Worm (Caenorhabditis elegans) whole organism, early embryonic: ENCODE measurements around the gene AH9.6.

Experiments used
- B0310.2 ChIP-seq: sonication (generic microtip); optimal IDR thresholded peaks from 2 replicates; lab custom pipeline; 2016; ENCODE audit warnings: mild to moderate bottlenecking, missing genetic modification characterization, missing compliant biosample characterization
- ama-1 ChIP-seq: fragments of 150-350 bp; optimal IDR thresholded peaks from 2 replicates; lab custom pipeline; 2014
- ceh-36 ChIP-seq: sonication (generic microtip); optimal IDR thresholded peaks from 2 replicates; lab custom pipeline; 2016; ENCODE audit warnings: missing genetic modification characterization, inconsistent platforms, missing compliant biosample characterization
- flt-1 ChIP-seq: fragments of 200-800 bp; sonication (Bioruptor generic); IDR thresholded peaks from 2 replicates; pipeline ENCODE4 v1.3.6; 2022; ENCODE audit warnings: missing genetic modification characterization, missing compliant biosample characterization
- hmbx-1 ChIP-seq: sonication (generic microtip); optimal IDR thresholded peaks from 2 replicates; lab custom pipeline; 2016; ENCODE audit warnings: mild to moderate bottlenecking, missing genetic modification characterization, missing compliant biosample characterization
- hmg-4 ChIP-seq: fragments of 200-800 bp; sonication (Bioruptor generic); optimal IDR thresholded peaks from 2 replicates; lab custom pipeline; 2018; ENCODE audit warnings: mild to moderate bottlenecking, missing genetic modification characterization, missing compliant biosample characterization
- hnd-1 ChIP-seq: sonication (generic microtip); optimal IDR thresholded peaks from 2 replicates; lab custom pipeline; 2016; ENCODE audit warnings: missing genetic modification characterization, missing compliant biosample characterization
- scrt-1 ChIP-seq: fragments of 200-800 bp; sonication (Bioruptor generic); IDR thresholded peaks from 2 replicates; pipeline ENCODE4 v1.3.6; 2022; ENCODE audit warnings: missing genetic modification characterization, missing compliant biosample characterization
- tra-4 ChIP-seq: sonication (generic microtip); optimal IDR thresholded peaks from 2 replicates; lab custom pipeline; 2017; ENCODE audit warnings: missing genetic modification characterization, missing compliant biosample characterization

- TF ChIP-seq flt-1 (GFP tag; lab: Robert Waterston, UW) (no peak), tra-4 (no peak), hmg-4 (GFP tag; lab: Kevin White, UChicago) (no peak), ceh-36 (tag; lab: Kevin White, UChicago) (no peak), ama-1 (no peak), hnd-1 (tag; lab: Kevin White, UChicago) (no peak), B0310.2 (tag; lab: Kevin White, UChicago) (no peak), scrt-1 (GFP tag; lab: Robert Waterston, UW) (no peak), hmbx-1 (tag; lab: Kevin White, UChicago) (no peak)
Measured at ce11 chrX:2262420-2262819, 5.5 kb downstream of the AH9.6 start.
